Worm (Caenorhabditis elegans) whole organism, L4/young adult: ENCODE results near the gene F11D11.6.

Source experiments
- W03F9.2 ChIP-seq: fragments of 150-350 bp; optimal IDR thresholded peaks from 2 replicates; lab custom pipeline; 2014; ENCODE audit warnings: missing biosample characterization, missing genetic modification characterization
- dao-5 ChIP-seq: sonication (generic microtip); optimal IDR thresholded peaks from 2 replicates; lab custom pipeline; 2016; ENCODE audit warnings: missing genotype, missing genetic modification characterization, moderate library complexity, missing compliant biosample characterization
- him-1 ChIP-seq: sonication (generic microtip); optimal IDR thresholded peaks from 2 replicates; lab custom pipeline; 2016; ENCODE audit warnings: missing genotype, missing genetic modification reagents, missing genetic modification characterization, missing compliant biosample characterization

DNA sequence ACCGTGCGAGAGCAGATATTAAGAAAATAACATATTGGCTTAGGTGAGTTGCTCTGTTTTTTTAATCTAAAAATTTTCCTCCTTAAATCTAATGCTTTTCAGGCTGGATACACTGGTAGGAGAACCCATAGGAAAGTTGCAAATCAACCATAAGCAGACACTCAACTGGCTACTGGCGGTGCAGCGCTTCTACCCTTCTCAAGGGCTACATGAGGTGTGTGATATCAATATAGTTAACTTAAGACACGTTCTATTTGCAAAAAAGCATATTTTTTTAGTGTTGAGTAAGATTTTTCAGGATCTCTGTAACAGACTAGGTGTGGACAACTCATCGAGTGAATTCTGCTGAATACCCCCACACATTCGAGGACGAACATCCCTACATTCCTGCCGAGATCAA lies 44.9 kb downstream of the F11D11.6 start:
- TF ChIP-seq dao-5 (tag; lab: Kevin White, UChicago): no peak
- TF ChIP-seq W03F9.2 (tag; lab: Kevin White, UChicago): no peak
- no peak for TF ChIP-seq him-1 (tag; lab: Kevin White, UChicago)
